Worm (Caenorhabditis elegans) whole organism, early embryonic: ENCODE measurements around the gene swm-1.

Experiments
- B0310.2 ChIP-seq: sonication (generic microtip); optimal IDR thresholded peaks from 2 replicates; lab custom pipeline; 2016; ENCODE audit warnings: mild to moderate bottlenecking, missing genetic modification characterization, missing compliant biosample characterization
- F13C5.2 ChIP-seq: sonication (generic microtip); optimal IDR thresholded peaks from 2 replicates; lab custom pipeline; 2017; ENCODE audit warnings: mild to moderate bottlenecking, missing genetic modification characterization, inconsistent platforms, missing compliant biosample characterization
- aly-1 ChIP-seq: sonication (generic microtip); optimal IDR thresholded peaks from 2 replicates; lab custom pipeline; 2016; ENCODE audit warnings: missing genetic modification characterization, missing compliant biosample characterization
- ama-1 ChIP-seq: fragments of 150-350 bp; optimal IDR thresholded peaks from 2 replicates; lab custom pipeline; 2014
- ceh-13 ChIP-seq: fragments of 200-800 bp; sonication (Bioruptor generic); optimal IDR thresholded peaks from 2 replicates; lab custom pipeline; 2018; ENCODE audit warnings: mild to moderate bottlenecking, missing genetic modification characterization, missing compliant biosample characterization
- ceh-36 ChIP-seq: sonication (generic microtip); optimal IDR thresholded peaks from 2 replicates; lab custom pipeline; 2016; ENCODE audit warnings: missing genetic modification characterization, inconsistent platforms, missing compliant biosample characterization
- ets-7 ChIP-seq: sonication (generic microtip); optimal IDR thresholded peaks from 2 replicates; lab custom pipeline; 2016; ENCODE audit warnings: missing genotype, missing genetic modification characterization, missing compliant biosample characterization
- flt-1 ChIP-seq: fragments of 200-800 bp; sonication (Bioruptor generic); IDR thresholded peaks from 2 replicates; pipeline ENCODE4 v1.3.6; 2022; ENCODE audit warnings: missing genetic modification characterization, missing compliant biosample characterization
- hmbx-1 ChIP-seq: sonication (generic microtip); optimal IDR thresholded peaks from 2 replicates; lab custom pipeline; 2016; ENCODE audit warnings: mild to moderate bottlenecking, missing genetic modification characterization, missing compliant biosample characterization
- hnd-1 ChIP-seq: sonication (generic microtip); optimal IDR thresholded peaks from 2 replicates; lab custom pipeline; 2016; ENCODE audit warnings: missing genetic modification characterization, missing compliant biosample characterization
- pes-1 ChIP-seq: fragments of 200-800 bp; sonication (Bioruptor generic); IDR thresholded peaks from 2 replicates; pipeline ENCODE4 v1.3.6; 2022; ENCODE audit warnings: missing genetic modification reagents, missing genetic modification characterization, missing compliant biosample characterization
- sea-1 ChIP-seq: fragments of 200-800 bp; sonication (Bioruptor generic); conservative IDR thresholded peaks from 2 replicates; pipeline ENCODE4 v1.3.6; 2022; ENCODE audit warnings: missing genetic modification characterization, missing compliant biosample characterization
- tbx-37 ChIP-seq: fragments of 200-800 bp; sonication (Bioruptor generic); conservative IDR thresholded peaks from 2 replicates; pipeline ENCODE4 v1.3.6; 2022; ENCODE audit warnings: missing genetic modification reagents, missing genetic modification characterization, missing compliant biosample characterization
- tra-4 ChIP-seq: sonication (generic microtip); optimal IDR thresholded peaks from 2 replicates; lab custom pipeline; 2017; ENCODE audit warnings: missing genetic modification characterization, missing compliant biosample characterization

DNA sequence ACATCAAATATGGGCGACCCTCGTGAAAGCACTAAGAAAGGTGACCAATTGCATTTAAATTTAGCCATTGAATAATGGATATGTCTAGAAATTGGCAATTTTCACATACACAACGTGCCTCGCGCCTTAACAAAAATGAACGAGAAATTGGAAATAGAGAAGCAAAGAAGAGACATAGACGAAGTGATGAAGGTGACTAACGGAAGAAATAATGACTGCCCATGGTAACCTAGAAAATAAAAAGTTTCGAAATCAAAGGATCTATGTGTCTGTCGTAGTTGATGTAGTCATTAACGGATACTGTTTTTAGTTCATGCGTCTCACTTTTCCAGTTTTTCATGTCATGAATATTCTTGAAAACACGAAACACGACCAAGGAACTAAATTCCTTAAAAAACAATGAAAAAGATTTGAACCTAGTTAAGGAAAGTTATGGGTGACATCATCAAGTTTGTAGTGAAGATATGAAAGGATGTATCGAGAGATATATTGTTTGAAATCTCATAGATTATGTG is 23.5 kb upstream of the swm-1 start:
- no peak for TF ChIP-seq hnd-1 (tag; lab: Kevin White, UChicago)
- no peak for TF ChIP-seq ama-1
- no peak for TF ChIP-seq aly-1
- no peak for TF ChIP-seq F13C5.2
- TF ChIP-seq ceh-36 (tag; lab: Kevin White, UChicago) = no peak
- TF ChIP-seq B0310.2 (tag; lab: Kevin White, UChicago) = no peak
- no peak for TF ChIP-seq ets-7 (tag; lab: Kevin White, UChicago)
- no peak for TF ChIP-seq sea-1 (GFP tag; lab: Robert Waterston, UW)
- no peak for TF ChIP-seq flt-1 (GFP tag; lab: Robert Waterston, UW)
- TF ChIP-seq ceh-13 = no peak
- no peak for TF ChIP-seq pes-1
- no peak for TF ChIP-seq tbx-37 (GFP tag; lab: Robert Waterston, UW)
- no peak for TF ChIP-seq tra-4 (tag; lab: Kevin White, UChicago)
- no peak for TF ChIP-seq hmbx-1
